Worm (Caenorhabditis elegans) whole organism, young adult: ENCODE measurements around the gene T07A5.7.

Experiments
- F23B12.7 ChIP-seq: sonication (generic microtip); optimal IDR thresholded peaks from 2 replicates; lab custom pipeline; 2017; ENCODE audit warnings: missing genetic modification characterization, mild to moderate bottlenecking, missing compliant biosample characterization, antibody characterized with exemption, moderate library complexity; ENCODE audit not compliant: insufficient read depth
- T26A5.8 ChIP-seq: sonication (generic microtip); optimal IDR thresholded peaks from 2 replicates; lab custom pipeline; 2016; ENCODE audit warnings: missing genetic modification characterization, missing compliant biosample characterization
- ama-1 ChIP-seq, 3 experiments: fragments of 150-350 bp in 1 of 3; sonication (generic microtip) in 2 of 3; optimal IDR thresholded peaks; 2 replicates each; lab custom pipeline; 2014 to 2018; ENCODE audit warnings: missing biosample characterization in 2 of 3, missing genetic modification characterization in 2 of 3, missing genetic modification reagents in 2 of 3
- ceh-91 ChIP-seq: fragments of 200-800 bp; sonication (Bioruptor generic); IDR thresholded peaks from 2 replicates; pipeline ENCODE4 v1.3.6; 2022; ENCODE audit warnings: missing genetic modification reagents, missing genetic modification characterization, missing compliant biosample characterization
- die-1 ChIP-seq: sonication (generic microtip); optimal IDR thresholded peaks from 2 replicates; lab custom pipeline; 2016; ENCODE audit warnings: missing genotype, mild to moderate bottlenecking, missing genetic modification characterization, missing compliant biosample characterization
- ets-4 ChIP-seq: fragments of 200-800 bp; sonication (Bioruptor generic); optimal IDR thresholded peaks from 2 replicates; lab custom pipeline; 2018; ENCODE audit warnings: mild to moderate bottlenecking, missing genetic modification characterization, missing compliant biosample characterization
- him-1 ChIP-seq: sonication (generic microtip); optimal IDR thresholded peaks from 2 replicates; lab custom pipeline; 2016; ENCODE audit warnings: missing genotype, missing genetic modification reagents, missing genetic modification characterization, missing compliant biosample characterization
- mes-4 ChIP-seq: sonication (generic microtip); optimal IDR thresholded peaks from 2 replicates; lab custom pipeline; 2016; ENCODE audit warnings: missing genotype, missing genetic modification characterization, missing compliant biosample characterization
- nfya-1 ChIP-seq: sonication (generic microtip); optimal IDR thresholded peaks from 2 replicates; lab custom pipeline; 2017; ENCODE audit warnings: antibody characterized with exemption, missing compliant biosample characterization, missing genetic modification characterization, borderline replicate concordance; ENCODE audit not compliant: insufficient read depth
- nhr-90 ChIP-seq: sonication (generic microtip); optimal IDR thresholded peaks from 2 replicates; lab custom pipeline; 2016; ENCODE audit warnings: missing genotype, mild to moderate bottlenecking, missing genetic modification characterization, missing compliant biosample characterization
- rec-8 ChIP-seq, 2 experiments: sonication (generic microtip); optimal IDR thresholded peaks; 2 replicates each; lab custom pipeline; 2016; ENCODE audit warnings: mild to moderate bottlenecking in 2 of 2, missing genetic modification characterization in 2 of 2, missing genetic modification reagents in 2 of 2, missing genotype in 2 of 2, missing biosample characterization in 1 of 2, missing compliant biosample characterization in 1 of 2, moderate library complexity in 1 of 2

- no peak for TF ChIP-seq T26A5.8 (tag; lab: Kevin White, UChicago)
- no peak for TF ChIP-seq F23B12.7
- TF ChIP-seq die-1 (tag; lab: Kevin White, UChicago) = no peak
- no peak for TF ChIP-seq ceh-91 (GFP tag; lab: Robert Waterston, UW)
- TF ChIP-seq nhr-90 (tag; lab: Kevin White, UChicago) = no peak
- TF ChIP-seq mes-4 (tag; lab: Kevin White, UChicago) = no peak
- TF ChIP-seq rec-8 (tag; optimal IDR thresholded peaks at IDR 0.05; lab: Kevin White, UChicago) = no peak
- TF ChIP-seq him-1 (tag; lab: Kevin White, UChicago) = no peak
- no peak for TF ChIP-seq nfya-1 (tag; lab: Kevin White, UChicago)
- no peak for TF ChIP-seq ama-1 (optimal IDR thresholded peaks at IDR 0.05; lab: Kevin White, UChicago)
- TF ChIP-seq ama-1 (GFP tag; optimal IDR thresholded peaks at IDR 0.05; lab: Kevin White, UChicago) = no peak
- TF ChIP-seq ets-4 = no peak
These were observed 49.2 kb downstream of the T07A5.7 start, which contains the start of gene bbs-5 for ce11 chrIII:10261682-10262081.
